Worm (Caenorhabditis elegans) whole organism, L2 larva: ENCODE measurements around the gene Y54B9A.1.

Experiments
- ZK546.5 ChIP-seq: sonication (generic microtip); optimal IDR thresholded peaks from 2 replicates; lab custom pipeline; 2017; ENCODE audit warnings: missing biosample characterization, missing genetic modification characterization
- aly-2 ChIP-seq: fragments of 150-350 bp; optimal IDR thresholded peaks from 2 replicates; lab custom pipeline; 2014; ENCODE audit warnings: missing biosample characterization, missing genetic modification characterization
- blmp-1 ChIP-seq: sonication (generic microtip); optimal IDR thresholded peaks from 2 replicates; lab custom pipeline; 2017; ENCODE audit warnings: missing genetic modification characterization, mild to moderate bottlenecking, missing compliant biosample characterization, antibody characterized with exemption, moderate library complexity; ENCODE audit not compliant: insufficient read depth
- lin-13 ChIP-seq: fragments of 150-350 bp; optimal IDR thresholded peaks from 2 replicates; lab custom pipeline; 2014; ENCODE audit warnings: missing biosample characterization, missing genetic modification reagents, missing genetic modification characterization
- nhr-11 ChIP-seq: fragments of 150-350 bp; optimal IDR thresholded peaks from 2 replicates; lab custom pipeline; 2014; ENCODE audit warnings: missing biosample characterization, missing genetic modification characterization
- nhr-21 ChIP-seq: fragments of 150-350 bp; optimal IDR thresholded peaks from 2 replicates; lab custom pipeline; 2014; ENCODE audit warnings: missing biosample characterization, missing genetic modification characterization
- nhr-237 ChIP-seq: fragments of 150-350 bp; optimal IDR thresholded peaks from 2 replicates; lab custom pipeline; 2014; ENCODE audit warnings: missing biosample characterization, missing genetic modification characterization
- nhr-6 ChIP-seq: fragments of 150-350 bp; optimal IDR thresholded peaks from 2 replicates; lab custom pipeline; 2014; ENCODE audit warnings: missing biosample characterization, missing genetic modification characterization
- unc-39 ChIP-seq: fragments of 150-350 bp; optimal IDR thresholded peaks from 2 replicates; lab custom pipeline; 2014; ENCODE audit warnings: missing biosample characterization, missing genetic modification characterization
- unc-62 ChIP-seq: fragments of 150-350 bp; optimal IDR thresholded peaks from 2 replicates; lab custom pipeline; 2014; ENCODE audit warnings: missing biosample characterization, missing genetic modification reagents, missing genetic modification characterization
- zag-1 ChIP-seq: fragments of 150-350 bp; optimal IDR thresholded peaks from 2 replicates; lab custom pipeline; 2014; ENCODE audit warnings: missing biosample characterization, missing genetic modification characterization

DNA sequence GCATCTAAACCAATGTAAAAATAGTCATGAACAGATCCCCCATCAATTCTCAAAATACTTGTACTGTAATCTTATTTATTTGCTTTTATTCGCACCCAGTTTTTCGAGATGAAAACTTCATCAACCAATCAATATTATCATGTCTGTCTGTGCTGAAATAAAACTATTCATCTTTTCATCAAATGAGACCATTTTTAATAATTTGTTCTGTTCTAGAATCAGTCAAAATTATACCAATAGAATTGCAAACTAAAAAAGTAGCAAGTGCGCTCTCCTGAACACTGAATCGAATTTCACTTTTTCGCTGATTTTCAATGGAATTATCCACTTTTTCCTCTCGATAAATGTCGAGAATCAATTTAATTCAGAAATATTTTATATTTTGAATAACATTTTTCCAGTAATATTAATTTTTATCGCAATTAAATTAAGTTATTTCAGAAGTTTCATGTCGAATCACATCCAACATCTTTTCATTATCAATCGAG, 39.4 kb downstream of the Y54B9A.1 start, which contains the start of gene trpp-4:
- TF ChIP-seq nhr-6 (tag; lab: Kevin White, UChicago) (no peak), nhr-21 (tag; lab: Kevin White, UChicago) (no peak), nhr-11 (tag; lab: Kevin White, UChicago) (no peak), lin-13 (no peak), blmp-1 (tag; lab: Kevin White, UChicago) (peak; percentile 63), zag-1 (tag; lab: Kevin White, UChicago) (no peak), unc-62 (GFP tag; lab: Kevin White, UChicago) (no peak), nhr-237 (tag; lab: Kevin White, UChicago) (no peak), ZK546.5 (tag; lab: Kevin White, UChicago) (no peak), unc-39 (tag; lab: Kevin White, UChicago) (no peak), aly-2 (no peak)
